Worm (Caenorhabditis elegans) whole organism, early embryonic: ENCODE data around the gene T07E3.4.

Experiments used
- B0310.2 ChIP-seq: sonication (generic microtip); optimal IDR thresholded peaks from 2 replicates; lab custom pipeline; 2016; ENCODE audit warnings: mild to moderate bottlenecking, missing genetic modification characterization, missing compliant biosample characterization
- F13C5.2 ChIP-seq: sonication (generic microtip); optimal IDR thresholded peaks from 2 replicates; lab custom pipeline; 2017; ENCODE audit warnings: mild to moderate bottlenecking, missing genetic modification characterization, inconsistent platforms, missing compliant biosample characterization
- aly-1 ChIP-seq: sonication (generic microtip); optimal IDR thresholded peaks from 2 replicates; lab custom pipeline; 2016; ENCODE audit warnings: missing genetic modification characterization, missing compliant biosample characterization
- ama-1 ChIP-seq: fragments of 150-350 bp; optimal IDR thresholded peaks from 2 replicates; lab custom pipeline; 2014
- ceh-13 ChIP-seq: fragments of 200-800 bp; sonication (Bioruptor generic); optimal IDR thresholded peaks from 2 replicates; lab custom pipeline; 2018; ENCODE audit warnings: mild to moderate bottlenecking, missing genetic modification characterization, missing compliant biosample characterization
- ceh-36 ChIP-seq: sonication (generic microtip); optimal IDR thresholded peaks from 2 replicates; lab custom pipeline; 2016; ENCODE audit warnings: missing genetic modification characterization, inconsistent platforms, missing compliant biosample characterization
- ets-7 ChIP-seq: sonication (generic microtip); optimal IDR thresholded peaks from 2 replicates; lab custom pipeline; 2016; ENCODE audit warnings: missing genotype, missing genetic modification characterization, missing compliant biosample characterization
- flt-1 ChIP-seq: fragments of 200-800 bp; sonication (Bioruptor generic); IDR thresholded peaks from 2 replicates; pipeline ENCODE4 v1.3.6; 2022; ENCODE audit warnings: missing genetic modification characterization, missing compliant biosample characterization
- hmbx-1 ChIP-seq: sonication (generic microtip); optimal IDR thresholded peaks from 2 replicates; lab custom pipeline; 2016; ENCODE audit warnings: mild to moderate bottlenecking, missing genetic modification characterization, missing compliant biosample characterization
- hmg-4 ChIP-seq: fragments of 200-800 bp; sonication (Bioruptor generic); optimal IDR thresholded peaks from 2 replicates; lab custom pipeline; 2018; ENCODE audit warnings: mild to moderate bottlenecking, missing genetic modification characterization, missing compliant biosample characterization
- hnd-1 ChIP-seq: sonication (generic microtip); optimal IDR thresholded peaks from 2 replicates; lab custom pipeline; 2016; ENCODE audit warnings: missing genetic modification characterization, missing compliant biosample characterization
- pes-1 ChIP-seq: fragments of 200-800 bp; sonication (Bioruptor generic); IDR thresholded peaks from 2 replicates; pipeline ENCODE4 v1.3.6; 2022; ENCODE audit warnings: missing genetic modification reagents, missing genetic modification characterization, missing compliant biosample characterization
- scrt-1 ChIP-seq: fragments of 200-800 bp; sonication (Bioruptor generic); IDR thresholded peaks from 2 replicates; pipeline ENCODE4 v1.3.6; 2022; ENCODE audit warnings: missing genetic modification characterization, missing compliant biosample characterization
- sea-1 ChIP-seq: fragments of 200-800 bp; sonication (Bioruptor generic); conservative IDR thresholded peaks from 2 replicates; pipeline ENCODE4 v1.3.6; 2022; ENCODE audit warnings: missing genetic modification characterization, missing compliant biosample characterization
- tbx-11 ChIP-seq: fragments of 200-800 bp; sonication (Bioruptor generic); IDR thresholded peaks from 2 replicates; pipeline ENCODE4 v1.3.6; 2022; ENCODE audit warnings: missing genetic modification characterization, missing compliant biosample characterization
- tbx-37 ChIP-seq: fragments of 200-800 bp; sonication (Bioruptor generic); conservative IDR thresholded peaks from 2 replicates; pipeline ENCODE4 v1.3.6; 2022; ENCODE audit warnings: missing genetic modification reagents, missing genetic modification characterization, missing compliant biosample characterization
- tra-4 ChIP-seq: sonication (generic microtip); optimal IDR thresholded peaks from 2 replicates; lab custom pipeline; 2017; ENCODE audit warnings: missing genetic modification characterization, missing compliant biosample characterization

Gene T07E3.4

ce11 chrIII:6895677-6896076, 2.1 kb upstream of the T07E3.4 start:
- TF ChIP-seq hmbx-1 (tag; lab: Kevin White, UChicago) = no peak
- no peak for TF ChIP-seq tbx-37 (GFP tag; lab: Robert Waterston, UW)
- no peak for TF ChIP-seq hmg-4 (GFP tag; lab: Kevin White, UChicago)
- no peak for TF ChIP-seq aly-1
- TF ChIP-seq F13C5.2 (tag; lab: Kevin White, UChicago) = no peak
- TF ChIP-seq scrt-1 (GFP tag; lab: Robert Waterston, UW) = no peak
- TF ChIP-seq ama-1 (lab: Kevin White, UChicago) = no peak
- no peak for TF ChIP-seq ceh-13
- no peak for TF ChIP-seq ceh-36
- TF ChIP-seq tra-4 (tag; lab: Kevin White, UChicago) = no peak
- TF ChIP-seq tbx-11 (GFP tag; lab: Robert Waterston, UW) = no peak
- TF ChIP-seq hnd-1 (tag; lab: Kevin White, UChicago) = no peak
- TF ChIP-seq B0310.2 (tag; lab: Kevin White, UChicago) = no peak
- no peak for TF ChIP-seq sea-1
- TF ChIP-seq ets-7 (tag; lab: Kevin White, UChicago) = no peak
- TF ChIP-seq pes-1 = no peak
- TF ChIP-seq flt-1 (GFP tag; lab: Robert Waterston, UW) = no peak

ce11 chrIII:6898518-6898917, 704 bp downstream of the T07E3.4 start:
- TF ChIP-seq tbx-37 (GFP tag; lab: Robert Waterston, UW) = no peak
- no peak for TF ChIP-seq hmg-4 (GFP tag; lab: Kevin White, UChicago)
- no peak for TF ChIP-seq ceh-13
- no peak for TF ChIP-seq ceh-36
- TF ChIP-seq tbx-11 (GFP tag; lab: Robert Waterston, UW) = no peak
- TF ChIP-seq ama-1 (lab: Kevin White, UChicago) = no peak
- TF ChIP-seq scrt-1 (GFP tag; lab: Robert Waterston, UW) = no peak
- TF ChIP-seq sea-1 = no peak
- TF ChIP-seq hmbx-1 (tag; lab: Kevin White, UChicago) = no peak
- no peak for TF ChIP-seq flt-1 (GFP tag; lab: Robert Waterston, UW)
- no peak for TF ChIP-seq tra-4 (tag; lab: Kevin White, UChicago)
- TF ChIP-seq hnd-1 (tag; lab: Kevin White, UChicago) = no peak
- no peak for TF ChIP-seq ets-7 (tag; lab: Kevin White, UChicago)
- TF ChIP-seq pes-1 = no peak
- TF ChIP-seq aly-1 = no peak

- TF ChIP-seq hmg-4 (GFP tag; lab: Kevin White, UChicago) = no peak
- no peak for TF ChIP-seq hmbx-1 (tag; lab: Kevin White, UChicago)
- no peak for TF ChIP-seq tra-4 (tag; lab: Kevin White, UChicago)
- no peak for TF ChIP-seq ets-7 (tag; lab: Kevin White, UChicago)
- no peak for TF ChIP-seq aly-1
- TF ChIP-seq tbx-37 (GFP tag; lab: Robert Waterston, UW) = no peak
- no peak for TF ChIP-seq ceh-13
- TF ChIP-seq scrt-1 (GFP tag; lab: Robert Waterston, UW) = no peak
- no peak for TF ChIP-seq tbx-11 (GFP tag; lab: Robert Waterston, UW)
- TF ChIP-seq F13C5.2 (tag; lab: Kevin White, UChicago) = no peak
- TF ChIP-seq hnd-1 (tag; lab: Kevin White, UChicago) = no peak
- no peak for TF ChIP-seq sea-1
- TF ChIP-seq ceh-36 = no peak
- no peak for TF ChIP-seq B0310.2 (tag; lab: Kevin White, UChicago)
- TF ChIP-seq flt-1 (GFP tag; lab: Robert Waterston, UW) = no peak
Observed at ce11 chrIII:6900609-6901008, 2.8 kb downstream of the T07E3.4 start.

- TF ChIP-seq ets-7 (tag; lab: Kevin White, UChicago) = no peak
- TF ChIP-seq tbx-37 (GFP tag; lab: Robert Waterston, UW) = no peak
- no peak for TF ChIP-seq ama-1 (lab: Kevin White, UChicago)
- TF ChIP-seq hmg-4 (GFP tag; lab: Kevin White, UChicago) = no peak
- TF ChIP-seq ceh-36 = no peak
- no peak for TF ChIP-seq pes-1
- no peak for TF ChIP-seq aly-1
- TF ChIP-seq tra-4 (tag; lab: Kevin White, UChicago) = no peak
- no peak for TF ChIP-seq F13C5.2 (tag; lab: Kevin White, UChicago)
- no peak for TF ChIP-seq flt-1 (GFP tag; lab: Robert Waterston, UW)
- TF ChIP-seq ceh-13 = no peak
Observed at ce11 chrIII:6903056-6903977, 5.5 kb downstream of the T07E3.4 start, which contains the start of the genes brc-2 and T07E3.3. Gene brc-2, minus strand, starts transcription at chrIII:6903106. Gene T07E3.3, plus strand, starts transcription at chrIII:6903877.

- no peak for TF ChIP-seq tbx-37 (GFP tag; lab: Robert Waterston, UW)
- TF ChIP-seq tra-4 (tag; lab: Kevin White, UChicago) = no peak
- no peak for TF ChIP-seq sea-1
- TF ChIP-seq ceh-36 = no peak
- TF ChIP-seq ceh-13 = no peak
- TF ChIP-seq scrt-1 (GFP tag; lab: Robert Waterston, UW) = no peak
- no peak for TF ChIP-seq hmg-4 (GFP tag; lab: Kevin White, UChicago)
- no peak for TF ChIP-seq pes-1
- no peak for TF ChIP-seq B0310.2 (tag; lab: Kevin White, UChicago)
- TF ChIP-seq ets-7 (tag; lab: Kevin White, UChicago) = no peak
- no peak for TF ChIP-seq hnd-1 (tag; lab: Kevin White, UChicago)
- TF ChIP-seq ama-1 (lab: Kevin White, UChicago) = no peak
Observed at ce11 chrIII:6904468-6904867, 6.7 kb downstream of the T07E3.4 start.

ce11 chrIII:6906409-6906808, 8.6 kb downstream of the T07E3.4 start, which contains the start of gene T07E3.2:
Gene T07E3.2, plus strand, starts transcription at chrIII:6906709.
- TF ChIP-seq hmbx-1 (tag; lab: Kevin White, UChicago) (no peak), tbx-37 (GFP tag; lab: Robert Waterston, UW) (no peak), tbx-11 (GFP tag; lab: Robert Waterston, UW) (no peak), tra-4 (tag; lab: Kevin White, UChicago) (no peak), scrt-1 (GFP tag; lab: Robert Waterston, UW) (no peak), hnd-1 (tag; lab: Kevin White, UChicago) (no peak), ceh-36 (no peak), sea-1 (no peak), B0310.2 (tag; lab: Kevin White, UChicago) (no peak), pes-1 (no peak), aly-1 (no peak), ets-7 (tag; lab: Kevin White, UChicago) (no peak), flt-1 (GFP tag; lab: Robert Waterston, UW) (no peak), ama-1 (lab: Kevin White, UChicago) (no peak)
